Worm (Caenorhabditis elegans) whole organism, young adult: ENCODE results near the gene ZK1290.7.

Source experiments
- Y53G8AR.9 ChIP-seq: fragments of 200-800 bp; sonication (Bioruptor generic); conservative IDR thresholded peaks from 2 replicates; pipeline ENCODE4 v1.3.6; 2022; ENCODE audit warnings: missing genetic modification reagents, missing genetic modification characterization, missing compliant biosample characterization
- ZK185.1 ChIP-seq: sonication (generic microtip); optimal IDR thresholded peaks from 2 replicates; lab custom pipeline; 2016; ENCODE audit warnings: mild to moderate bottlenecking, missing genetic modification characterization, missing compliant biosample characterization; ENCODE audit not compliant: poor library complexity, severe bottlenecking
- chd-7 ChIP-seq: sonication (generic microtip); optimal IDR thresholded peaks from 2 replicates; lab custom pipeline; 2016; ENCODE audit warnings: mild to moderate bottlenecking, missing genetic modification characterization, moderate library complexity, missing compliant biosample characterization
- lsy-27 ChIP-seq: sonication (generic microtip); optimal IDR thresholded peaks from 2 replicates; lab custom pipeline; 2017; ENCODE audit warnings: missing genetic modification characterization, mild to moderate bottlenecking, missing compliant biosample characterization, antibody characterized with exemption, missing genotype, borderline replicate concordance; ENCODE audit not compliant: insufficient read depth
- nfyb-1 ChIP-seq: fragments of 200-800 bp; sonication (Bioruptor generic); IDR thresholded peaks from 2 replicates; pipeline ENCODE4 v1.3.6; 2022; ENCODE audit warnings: missing genetic modification reagents, missing genetic modification characterization, missing compliant biosample characterization
- nhr-90 ChIP-seq: sonication (generic microtip); optimal IDR thresholded peaks from 2 replicates; lab custom pipeline; 2016; ENCODE audit warnings: missing genotype, mild to moderate bottlenecking, missing genetic modification characterization, missing compliant biosample characterization
- pha-4 ChIP-seq: fragments of 150-350 bp; sonication (generic microtip); optimal IDR thresholded peaks from 2 replicates; lab custom pipeline; 2014; ENCODE audit warnings: missing biosample characterization, missing genetic modification reagents, missing genetic modification characterization
- sea-2 ChIP-seq: fragments of 200-800 bp; sonication (Bioruptor generic); IDR thresholded peaks from 2 replicates; pipeline ENCODE4 v1.3.6; 2022; ENCODE audit warnings: missing genetic modification characterization, missing compliant biosample characterization

DNA sequence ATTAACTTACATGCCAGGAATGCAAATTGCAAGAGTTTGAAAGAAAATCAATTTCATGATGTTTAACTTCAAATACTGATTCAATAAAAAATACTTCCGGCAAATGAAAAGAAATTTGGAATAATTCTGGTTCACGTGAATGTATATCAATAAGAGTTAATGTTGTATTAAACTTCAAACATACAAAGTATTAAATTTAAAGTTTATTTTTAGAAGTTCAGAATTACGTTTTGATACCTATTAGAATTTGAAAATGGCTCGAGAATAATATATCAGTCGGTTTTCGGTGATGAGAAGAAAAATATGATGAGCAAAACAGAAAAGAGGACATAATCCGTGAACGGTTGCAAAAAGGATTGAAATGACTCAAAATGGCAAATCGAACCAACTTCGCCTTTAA, 35.8 kb downstream of the ZK1290.7 start, which contains the start of gene D1022.9:
- TF ChIP-seq sea-2, result no peak
- TF ChIP-seq chd-7 (tag; lab: Kevin White, UChicago), result no peak
- TF ChIP-seq nhr-90 (tag; lab: Kevin White, UChicago), result no peak
- no peak for TF ChIP-seq lsy-27 (tag; lab: Kevin White, UChicago)
- TF ChIP-seq ZK185.1 (tag; lab: Kevin White, UChicago), result no peak
- no peak for TF ChIP-seq nfyb-1 (GFP tag; lab: Robert Waterston, UW)
- TF ChIP-seq Y53G8AR.9 (GFP tag; lab: Robert Waterston, UW), result no peak
- no peak for TF ChIP-seq pha-4 (tag; lab: Kevin White, UChicago)
